Worm (Caenorhabditis elegans): ENCODE data around the gene mnat-1.

mnat-1 gene

ce11 chrII:2450990-2451389 is 27.5 kb downstream of the mnat-1 start (continued):
- TF ChIP-seq F37D6.2 (tag; optimal IDR thresholded peaks at IDR 0.05) (no peak), Y105C5A.15 (GFP tag; IDR thresholded peaks at IDR 0.05) (no peak), D1046.2 (GFP tag; IDR thresholded peaks at IDR 0.05) (peak; percentile 54; the same call in 1 of the 2 replicates), lin-13 (GFP tag; optimal IDR thresholded peaks at IDR 0.05) (no peak), ceh-44 (GFP tag; IDR thresholded peaks at IDR 0.05) (peak; percentile 80), madf-9 (GFP tag; conservative IDR thresholded peaks at IDR 0.05) (peak; percentile 41; the same call in 1 of the 2 replicates), daf-12 (tag; optimal IDR thresholded peaks at IDR 0.05) (no peak), daf-16 (GFP tag; optimal IDR thresholded peaks at IDR 0.05) (no peak), daf-16 (tag; optimal IDR thresholded peaks at IDR 0.05) (no peak), rbr-2 (tag; optimal IDR thresholded peaks at IDR 0.05) (no peak), ztf-11 (tag; optimal IDR thresholded peaks at IDR 0.05) (no peak), cey-2 (tag; optimal IDR thresholded peaks at IDR 0.05; ENCODE audit: borderline replicate concordance, insufficient read depth) (no peak), fos-1 (tag; optimal IDR thresholded peaks at IDR 0.05) (no peak), R02D3.7 (tag; optimal IDR thresholded peaks at IDR 0.05) (no peak), ceh-28 (tag; optimal IDR thresholded peaks at IDR 0.05) (no peak), nhr-28 (tag; optimal IDR thresholded peaks at IDR 0.05) (no peak), dmd-6 (GFP tag; IDR thresholded peaks at IDR 0.05) (peak; percentile 47), nhr-11 (tag; optimal IDR thresholded peaks at IDR 0.05) (no peak), hif-1 (tag; optimal IDR thresholded peaks at IDR 0.05) (peak in 1 of 2 experiments; percentile 75)

- no peak for TF ChIP-seq sdz-12 (GFP tag; optimal IDR thresholded peaks at IDR 0.05)
- peak in 1 of 2 experiments; percentile 91 for TF ChIP-seq unc-62 (GFP tag; optimal IDR thresholded peaks at IDR 0.05 in 1 of 2)
- TF ChIP-seq unc-62 (tag; optimal IDR thresholded peaks at IDR 0.05), result no peak
- TF ChIP-seq mxl-3 (GFP tag; optimal IDR thresholded peaks at IDR 0.05), result no peak
Measured at ce11 chrII:2446727-2447126, 31.7 kb downstream of the mnat-1 start.

- TF ChIP-seq Y48G9A.11 (GFP tag; IDR thresholded peaks at IDR 0.05) (no peak), set-16 (GFP tag; IDR thresholded peaks at IDR 0.05) (peak; percentile 54; the same call in 1 of the 2 replicates)
Measured at ce11 chrII:2445164-2445563, 33.3 kb downstream of the mnat-1 start.

- no peak for TF ChIP-seq dmd-6 (GFP tag; IDR thresholded peaks at IDR 0.05)
- no peak for TF ChIP-seq lir-3 (tag; optimal IDR thresholded peaks at IDR 0.05)
Measured at ce11 chrII:2442979-2443378, 35.5 kb downstream of the mnat-1 start, which contains the start of gene vab-19. TSS of gene vab-19 (plus strand) at chrII:2443279.

- no peak for TF ChIP-seq lin-29 (GFP tag; IDR thresholded peaks at IDR 0.05)
- TF ChIP-seq vab-7 (GFP tag; IDR thresholded peaks at IDR 0.05), result no peak
- TF ChIP-seq zip-2 (tag; optimal IDR thresholded peaks at IDR 0.05), result no peak
- peak; percentile 20 for TF ChIP-seq hlh-30 (tag; optimal IDR thresholded peaks at IDR 0.05; ENCODE audit: insufficient read depth)
- TF ChIP-seq ztf-11 (tag; optimal IDR thresholded peaks at IDR 0.05), result no peak
- TF ChIP-seq nhr-76 (tag; optimal IDR thresholded peaks at IDR 0.05), result no peak
- peak; percentile 33 for TF ChIP-seq dve-1 (tag; optimal IDR thresholded peaks at IDR 0.05; ENCODE audit: insufficient read depth)
- TF ChIP-seq ceh-62 (tag; optimal IDR thresholded peaks at IDR 0.05), result no peak
- TF ChIP-seq snpc-4 (tag; optimal IDR thresholded peaks at IDR 0.05), result no peak
- no peak for TF ChIP-seq skn-1 (tag; optimal IDR thresholded peaks at IDR 0.05)
- no peak for TF ChIP-seq Y5F2A.4 (GFP tag; optimal IDR thresholded peaks at IDR 0.05)
- no peak for TF ChIP-seq daf-16 (GFP tag; optimal IDR thresholded peaks at IDR 0.05)
- peak; percentile 26 for TF ChIP-seq daf-16 (tag; optimal IDR thresholded peaks at IDR 0.05)
- TF ChIP-seq lsy-2 (tag; optimal IDR thresholded peaks at IDR 0.05), result peak in 1 of 2 experiments; percentile 10
- no peak for TF ChIP-seq aly-2 (tag; optimal IDR thresholded peaks at IDR 0.05)
- no peak for TF ChIP-seq hif-1 (tag; optimal IDR thresholded peaks at IDR 0.05)
- no peak for TF ChIP-seq saeg-2 (GFP tag; IDR thresholded peaks at IDR 0.05)
- TF ChIP-seq lin-39 (tag; optimal IDR thresholded peaks at IDR 0.05), result no peak
- no peak for TF ChIP-seq dmd-8 (GFP tag; IDR thresholded peaks at IDR 0.05)
- TF ChIP-seq hlh-11 (tag; optimal IDR thresholded peaks at IDR 0.05), result peak; percentile 42
- no peak for TF ChIP-seq nhr-102 (tag; optimal IDR thresholded peaks at IDR 0.05)
- no peak for TF ChIP-seq nhr-25 (tag; optimal IDR thresholded peaks at IDR 0.05; ENCODE audit: borderline replicate concordance, insufficient read depth)
- peak; percentile 26; the same call in 1 of the 2 replicates for TF ChIP-seq dmd-6 (GFP tag; IDR thresholded peaks at IDR 0.05)
- TF ChIP-seq Y105C5A.15 (GFP tag; IDR thresholded peaks at IDR 0.05), result no peak
- TF ChIP-seq nhr-10 (tag; optimal IDR thresholded peaks at IDR 0.05), result no peak
Measured at ce11 chrII:2442243-2442642, 36.2 kb downstream of the mnat-1 start.

All from whole organism, L4 larva.